Fruit fly (Drosophila melanogaster) whole organism, wandering third instar larva: ENCODE measurements around the gene Ets97D.

Source experiments
- Hnf4 ChIP-seq: fragments of 200-800 bp; sonication (Bioruptor generic); optimal IDR thresholded peaks from 2 replicates; lab custom pipeline; 2016; ENCODE audit warnings: missing biosample characterization, mild to moderate bottlenecking, missing genetic modification characterization
- Hr78 ChIP-seq: fragments of >200 bp; optimal IDR thresholded peaks from 2 replicates; lab custom pipeline; 2017; ENCODE audit warnings: missing biosample characterization, missing genetic modification characterization
- Hr83 ChIP-seq: fragments of 200-300 bp; sonication (Bioruptor generic); optimal IDR thresholded peaks from 2 replicates; lab custom pipeline; 2016; ENCODE audit warnings: missing biosample characterization, mild to moderate bottlenecking, missing genetic modification characterization, moderate library complexity; ENCODE audit not compliant: poor library complexity, severe bottlenecking
- Myc ChIP-seq: fragments of >200 bp; optimal IDR thresholded peaks from 2 replicates; lab custom pipeline; 2017
- psq ChIP-seq: fragments of 200-800 bp; sonication (Bioruptor generic); optimal IDR thresholded peaks from 3 replicates; lab custom pipeline; 2017; ENCODE audit warnings: missing biosample characterization, mild to moderate bottlenecking, missing genetic modification characterization, moderate library complexity
- usp ChIP-seq: fragments of >200 bp; optimal IDR thresholded peaks from 2 replicates; lab custom pipeline; 2017; ENCODE audit warnings: missing biosample characterization, missing genetic modification characterization

- TF ChIP-seq Hr78 (GFP tag; lab: Kevin White, UChicago) (no peak), psq (peak; percentile 66), Myc (peak; percentile 77), Hnf4 (GFP tag; lab: Kevin White, UChicago) (peak; percentile 86), Hr83 (GFP tag; lab: Kevin White, UChicago) (peak; percentile 51), usp (GFP tag; lab: Kevin White, UChicago) (no peak)
Measured at dm6 chr3R:26866577-26867456, 45.9 kb downstream of the Ets97D start, which contains the start of the genes ball and His2Av.
